Fruit fly (Drosophila melanogaster): ENCODE measurements around the gene Dab.

Dab gene

dm6 chr3L:16751487-16752054, 39.6 kb downstream of the Dab start (continued):
- no peak for TF ChIP-seq Hr39 (GFP tag; optimal IDR thresholded peaks at IDR 0.05)
- no peak for TF ChIP-seq Met (GFP tag; optimal IDR thresholded peaks at IDR 0.05)
- TF ChIP-seq CG11902 (GFP tag; optimal IDR thresholded peaks at IDR 0.05), result no peak
- no peak for TF ChIP-seq acj6 (GFP tag; optimal IDR thresholded peaks at IDR 0.05)
- no peak for TF ChIP-seq Eip78C (GFP tag)
- TF ChIP-seq dac (GFP tag; optimal IDR thresholded peaks at IDR 0.05), result no peak
- no peak for TF ChIP-seq CG11762 (GFP tag; optimal IDR thresholded peaks at IDR 0.05; ENCODE audit: insufficient read depth)
- TF ChIP-seq CG8119 (GFP tag; IDR thresholded peaks at IDR 0.05), result 0 out of 3 replicates have a peak, but pooled peaks have one; percentile 14
- no peak for TF ChIP-seq Ets21C (GFP tag; optimal IDR thresholded peaks at IDR 0.05)
- no peak for TF ChIP-seq vri (GFP tag; optimal IDR thresholded peaks at IDR 0.05)
- peak; percentile 10 for TF ChIP-seq dsx (GFP tag; optimal IDR thresholded peaks at IDR 0.05; ENCODE audit: poor library complexity, severe bottlenecking)
- TF ChIP-seq esn (GFP tag; optimal IDR thresholded peaks at IDR 0.05), result no peak
- TF ChIP-seq Gug (GFP tag; IDR thresholded peaks at IDR 0.05), result no peak
- TF ChIP-seq cyc (GFP tag; optimal IDR thresholded peaks at IDR 0.05), result no peak
- no peak for TF ChIP-seq Hr4 (GFP tag; optimal IDR thresholded peaks at IDR 0.05)
- no peak for TF ChIP-seq CG3919 (GFP tag; optimal IDR thresholded peaks at IDR 0.05)
- TF ChIP-seq salr (GFP tag; optimal IDR thresholded peaks at IDR 0.05), result no peak
- peak; percentile 23 for TF ChIP-seq CG6276 (GFP tag; optimal IDR thresholded peaks at IDR 0.05)
- TF ChIP-seq CG1621 (tag; optimal IDR thresholded peaks at IDR 0.05), result no peak

- TF ChIP-seq Gug (GFP tag; IDR thresholded peaks at IDR 0.05) (peak; percentile 35; the same call in 1 of the 2 replicates), fd59A (GFP tag; optimal IDR thresholded peaks at IDR 0.05) (peak; percentile 57), CG6792 (GFP tag; optimal IDR thresholded peaks at IDR 0.05) (peak; percentile 56), fkh (GFP tag; optimal IDR thresholded peaks at IDR 0.05) (no peak), CG6808 (GFP tag; optimal IDR thresholded peaks at IDR 0.05) (peak; percentile 62), CG11294 (GFP tag; IDR thresholded peaks at IDR 0.05) (peak; percentile 50; the same call in 1 of the 2 replicates), CG34406 (GFP tag; optimal IDR thresholded peaks at IDR 0.05) (peak; percentile 38), CG3032 (tag; optimal IDR thresholded peaks at IDR 0.05) (peak; percentile 60), CG6276 (GFP tag; optimal IDR thresholded peaks at IDR 0.05) (peak; percentile 80), ss (GFP tag; optimal IDR thresholded peaks at IDR 0.05) (peak; percentile 34 to 64), Eip78C (GFP tag) (peak; percentile 91), CG1621 (tag; optimal IDR thresholded peaks at IDR 0.05) (peak; percentile 60), Ets96B (tag; optimal IDR thresholded peaks at IDR 0.05) (peak; percentile 69), pdm3 (GFP tag; optimal IDR thresholded peaks at IDR 0.05) (peak; percentile 63), OdsH (GFP tag; optimal IDR thresholded peaks at IDR 0.05) (peak; percentile 66), Eip75B (GFP tag; optimal IDR thresholded peaks at IDR 0.05) (peak; percentile 77), CG6163 (GFP tag; IDR thresholded peaks at IDR 0.05) (peak; percentile 92), CG6854 (GFP tag; optimal IDR thresholded peaks at IDR 0.05) (no peak), lz (GFP tag; optimal IDR thresholded peaks at IDR 0.05) (peak; percentile 34), CG7368 (GFP tag; optimal IDR thresholded peaks at IDR 0.05) (peak; percentile 68), CG15336 (GFP tag; IDR thresholded peaks at IDR 0.05) (peak; percentile 82), Hr4 (GFP tag; optimal IDR thresholded peaks at IDR 0.05) (peak; percentile 70), CG31627 (GFP tag; optimal IDR thresholded peaks at IDR 0.05) (peak; percentile 38), salr (GFP tag; optimal IDR thresholded peaks at IDR 0.05) (peak; percentile 64 to 69), Sox14 (GFP tag; optimal IDR thresholded peaks at IDR 0.05) (peak; percentile 79), Met (GFP tag; optimal IDR thresholded peaks at IDR 0.05) (peak; percentile 35), svp (GFP tag) (peak; percentile 78), Hr39 (GFP tag; optimal IDR thresholded peaks at IDR 0.05) (peak; percentile 20), CG8319 (GFP tag; optimal IDR thresholded peaks at IDR 0.05) (peak; percentile 5), acj6 (GFP tag; optimal IDR thresholded peaks at IDR 0.05) (peak; percentile 71), CG10631 (GFP tag; optimal IDR thresholded peaks at IDR 0.05) (peak; percentile 81), CG4318 (GFP tag; optimal IDR thresholded peaks at IDR 0.05) (peak; percentile 50), vri (GFP tag; optimal IDR thresholded peaks at IDR 0.05) (no peak), spab (GFP tag; optimal IDR thresholded peaks at IDR 0.05) (peak; percentile 66), CG16779 (tag; optimal IDR thresholded peaks at IDR 0.05) (peak; percentile 67), CG11762 (GFP tag; optimal IDR thresholded peaks at IDR 0.05; ENCODE audit: insufficient read depth) (peak; percentile 63), CG9139 (GFP tag; optimal IDR thresholded peaks at IDR 0.05) (peak; percentile 36), CG3919 (GFP tag; optimal IDR thresholded peaks at IDR 0.05) (peak; percentile 84), topi (GFP tag; optimal IDR thresholded peaks at IDR 0.05) (peak; percentile 51), esn (GFP tag; optimal IDR thresholded peaks at IDR 0.05) (peak; percentile 36)
These were observed 40.6 kb downstream of the Dab start for dm6 chr3L:16752402-16753096.
